Worm (Caenorhabditis elegans): Measurements from ENCODE around the gene C37C3.18.

DNA sequence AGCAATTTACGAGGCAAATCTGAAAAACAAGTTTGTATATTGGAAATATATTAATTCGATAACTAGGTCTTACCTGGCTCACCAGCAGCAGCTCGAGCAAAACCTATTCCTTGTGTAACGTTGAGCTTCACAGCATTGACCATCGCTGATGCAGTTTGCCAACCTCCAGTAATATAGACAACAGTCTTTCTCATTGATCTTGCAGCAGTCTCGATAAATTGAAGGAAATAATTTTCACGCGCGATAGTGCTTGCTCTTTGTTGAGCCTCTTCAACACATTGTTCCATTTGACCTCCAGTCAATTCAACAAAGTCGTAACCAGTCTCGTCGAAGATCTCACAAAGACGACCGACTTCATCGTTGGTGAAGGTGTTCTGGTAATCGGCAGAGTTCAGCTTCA lies 44.2 kb upstream of the C37C3.18 start:
- TF ChIP-seq dao-5 (tag; optimal IDR thresholded peaks at IDR 0.05) (no peak), him-1 (tag; optimal IDR thresholded peaks at IDR 0.05) (no peak), W03F9.2 (tag; optimal IDR thresholded peaks at IDR 0.05) (no peak)
